Worm (Caenorhabditis elegans) whole organism, mixed stage, embryonic: ENCODE measurements around the gene nhr-123.

Source experiments
- bed-3 ChIP-seq: fragments of 200-800 bp; sonication (Bioruptor generic); optimal IDR thresholded peaks from 3 replicates; lab custom pipeline; 2018; ENCODE audit warnings: mild to moderate bottlenecking, missing genetic modification characterization, moderate library complexity, missing compliant biosample characterization
- blmp-1 ChIP-seq: fragments of 150-350 bp; optimal IDR thresholded peaks from 2 replicates; lab custom pipeline; 2014; ENCODE audit warnings: missing biosample characterization, missing genetic modification characterization
- ceh-39 ChIP-seq: fragments of 150-350 bp; optimal IDR thresholded peaks from 2 replicates; lab custom pipeline; 2014; ENCODE audit warnings: missing biosample characterization, missing genetic modification characterization
- ceh-43 ChIP-seq: fragments of 200-800 bp; sonication (Bioruptor generic); optimal IDR thresholded peaks from 2 replicates; lab custom pipeline; 2018; ENCODE audit warnings: mild to moderate bottlenecking, missing genetic modification characterization, moderate library complexity, missing compliant biosample characterization
- ceh-83 ChIP-seq: fragments of 200-800 bp; sonication (Bioruptor generic); optimal IDR thresholded peaks from 2 replicates; lab custom pipeline; 2018; ENCODE audit warnings: mild to moderate bottlenecking, missing genetic modification characterization, missing compliant biosample characterization
- ces-1 ChIP-seq: fragments of 150-350 bp; optimal IDR thresholded peaks from 2 replicates; lab custom pipeline; 2014; ENCODE audit warnings: missing biosample characterization, missing genetic modification reagents, missing genetic modification characterization
- drap-1 ChIP-seq: fragments of 200-800 bp; sonication (Bioruptor generic); optimal IDR thresholded peaks from 3 replicates; lab custom pipeline; 2018; ENCODE audit warnings: mild to moderate bottlenecking, missing genetic modification characterization, missing compliant biosample characterization
- elt-1 ChIP-seq: sonication (generic microtip); optimal IDR thresholded peaks from 2 replicates; lab custom pipeline; 2017; ENCODE audit warnings: missing genetic modification characterization, mild to moderate bottlenecking, missing compliant biosample characterization, antibody characterized with exemption, moderate library complexity, borderline replicate concordance; ENCODE audit not compliant: insufficient read depth
- elt-3 ChIP-seq: fragments of 150-350 bp; optimal IDR thresholded peaks from 2 replicates; lab custom pipeline; 2014; ENCODE audit warnings: missing biosample characterization, missing genetic modification characterization
- ham-2 ChIP-seq: fragments of 200-800 bp; sonication (Bioruptor generic); optimal IDR thresholded peaks from 2 replicates; lab custom pipeline; 2018; ENCODE audit warnings: mild to moderate bottlenecking, missing genetic modification characterization, missing compliant biosample characterization
- hlh-1 ChIP-seq: fragments of 150-350 bp; optimal IDR thresholded peaks from 2 replicates; lab custom pipeline; 2014; ENCODE audit warnings: missing biosample characterization, missing genetic modification reagents, missing genetic modification characterization
- lsy-2 ChIP-seq: fragments of 150-350 bp; optimal IDR thresholded peaks from 2 replicates; lab custom pipeline; 2014; ENCODE audit warnings: missing biosample characterization, missing genetic modification characterization
- mab-5 ChIP-seq: fragments of 150-350 bp; optimal IDR thresholded peaks from 2 replicates; lab custom pipeline; 2014; ENCODE audit warnings: missing biosample characterization, missing genetic modification characterization
- mep-1 ChIP-seq: fragments of 150-350 bp; optimal IDR thresholded peaks from 2 replicates; lab custom pipeline; 2017; ENCODE audit warnings: missing biosample characterization, missing genetic modification reagents, missing genetic modification characterization, inconsistent platforms
- mls-2 ChIP-seq: sonication (generic microtip); optimal IDR thresholded peaks from 2 replicates; lab custom pipeline; 2016; ENCODE audit warnings: mild to moderate bottlenecking, missing genetic modification characterization, moderate library complexity, missing compliant biosample characterization
- nhr-12 ChIP-seq: fragments of 150-350 bp; optimal IDR thresholded peaks from 2 replicates; lab custom pipeline; 2014; ENCODE audit warnings: missing biosample characterization, missing genetic modification characterization
- nhr-2 ChIP-seq: fragments of 150-350 bp; optimal IDR thresholded peaks from 2 replicates; lab custom pipeline; 2014; ENCODE audit warnings: missing biosample characterization, missing genetic modification characterization
- nhr-237 ChIP-seq: fragments of 150-350 bp; optimal IDR thresholded peaks from 2 replicates; lab custom pipeline; 2014; ENCODE audit warnings: missing biosample characterization, missing genetic modification characterization
- nhr-28 ChIP-seq: fragments of 150-350 bp; optimal IDR thresholded peaks from 2 replicates; lab custom pipeline; 2014; ENCODE audit warnings: missing biosample characterization, missing genetic modification characterization
- nhr-76 ChIP-seq: sonication (generic microtip); optimal IDR thresholded peaks from 2 replicates; lab custom pipeline; 2017; ENCODE audit warnings: missing biosample characterization, missing genetic modification characterization
- pha-4 ChIP-seq: fragments of 150-350 bp; optimal IDR thresholded peaks from 2 replicates; lab custom pipeline; 2018; ENCODE audit warnings: missing biosample characterization, missing genetic modification reagents, missing genetic modification characterization
- snpc-4 ChIP-seq: fragments of 150-350 bp; optimal IDR thresholded peaks from 2 replicates; lab custom pipeline; 2014; ENCODE audit warnings: missing biosample characterization, missing genetic modification characterization
- sptf-1 ChIP-seq: sonication (generic microtip); optimal IDR thresholded peaks from 2 replicates; lab custom pipeline; 2017; ENCODE audit warnings: mild to moderate bottlenecking, missing genetic modification characterization, moderate library complexity, missing compliant biosample characterization
- tbx-8 ChIP-seq: fragments of 200-800 bp; sonication (Bioruptor generic); optimal IDR thresholded peaks from 2 replicates; lab custom pipeline; 2018; ENCODE audit warnings: mild to moderate bottlenecking, missing genetic modification characterization, moderate library complexity, missing compliant biosample characterization
- unc-120 ChIP-seq: sonication (generic microtip); optimal IDR thresholded peaks from 2 replicates; lab custom pipeline; 2017; ENCODE audit warnings: missing genetic modification characterization, missing compliant biosample characterization; ENCODE audit not compliant: poor library complexity, severe bottlenecking
- unc-39 ChIP-seq: fragments of 150-350 bp; optimal IDR thresholded peaks from 2 replicates; lab custom pipeline; 2014; ENCODE audit warnings: missing biosample characterization, missing genetic modification characterization
- unc-62 ChIP-seq: fragments of 150-350 bp; optimal IDR thresholded peaks from 2 replicates; lab custom pipeline; 2014; ENCODE audit warnings: missing biosample characterization, missing genetic modification reagents, missing genetic modification characterization
- zip-8 ChIP-seq: fragments of 150-350 bp; optimal IDR thresholded peaks from 2 replicates; lab custom pipeline; 2014; ENCODE audit warnings: missing biosample characterization, missing genetic modification characterization
- ztf-11 ChIP-seq: fragments of 150-350 bp; optimal IDR thresholded peaks from 2 replicates; lab custom pipeline; 2014; ENCODE audit warnings: missing biosample characterization, missing genetic modification characterization

Gene nhr-123

DNA sequence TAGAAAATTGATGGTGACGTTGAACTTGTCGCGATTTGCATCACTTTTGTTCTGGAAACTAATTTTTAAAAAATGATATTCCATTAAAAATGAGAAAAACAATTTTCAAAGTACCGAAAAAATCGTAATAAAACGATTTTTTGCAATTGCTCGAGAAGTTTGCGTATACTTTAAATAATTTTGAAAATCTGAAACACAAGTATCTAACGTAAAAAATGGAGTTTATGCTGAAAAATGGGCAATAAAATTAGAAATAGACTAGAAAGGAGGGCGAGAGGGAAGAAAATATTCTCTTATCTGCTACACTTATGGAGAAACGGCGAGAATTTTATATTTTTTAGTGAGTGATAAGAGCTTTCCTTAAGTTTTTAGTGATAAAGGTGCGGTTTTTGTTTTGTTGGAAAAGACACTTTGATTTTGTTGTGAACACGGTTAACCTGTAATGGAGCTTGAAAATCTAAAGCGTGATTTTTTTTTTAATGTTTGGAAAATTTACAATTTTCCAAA, 32.1 kb downstream of the nhr-123 start, which contains the start of gene nhr-130:
TSS of gene nhr-130 (minus strand) at position 51 of the 507 bp plus-strand sequence.
- TF ChIP-seq hlh-1 (tag; lab: Kevin White, UChicago) (no peak), lsy-2 (tag; lab: Kevin White, UChicago) (no peak), unc-120 (tag; lab: Kevin White, UChicago) (no peak), ztf-11 (tag; lab: Kevin White, UChicago) (no peak), snpc-4 (tag; lab: Kevin White, UChicago) (no peak), ceh-39 (no peak), unc-39 (tag; lab: Kevin White, UChicago) (no peak), nhr-76 (tag; lab: Kevin White, UChicago) (no peak), zip-8 (no peak), ham-2 (GFP tag; lab: Kevin White, UChicago) (no peak), ceh-43 (GFP tag; lab: Kevin White, UChicago) (no peak)

DNA sequence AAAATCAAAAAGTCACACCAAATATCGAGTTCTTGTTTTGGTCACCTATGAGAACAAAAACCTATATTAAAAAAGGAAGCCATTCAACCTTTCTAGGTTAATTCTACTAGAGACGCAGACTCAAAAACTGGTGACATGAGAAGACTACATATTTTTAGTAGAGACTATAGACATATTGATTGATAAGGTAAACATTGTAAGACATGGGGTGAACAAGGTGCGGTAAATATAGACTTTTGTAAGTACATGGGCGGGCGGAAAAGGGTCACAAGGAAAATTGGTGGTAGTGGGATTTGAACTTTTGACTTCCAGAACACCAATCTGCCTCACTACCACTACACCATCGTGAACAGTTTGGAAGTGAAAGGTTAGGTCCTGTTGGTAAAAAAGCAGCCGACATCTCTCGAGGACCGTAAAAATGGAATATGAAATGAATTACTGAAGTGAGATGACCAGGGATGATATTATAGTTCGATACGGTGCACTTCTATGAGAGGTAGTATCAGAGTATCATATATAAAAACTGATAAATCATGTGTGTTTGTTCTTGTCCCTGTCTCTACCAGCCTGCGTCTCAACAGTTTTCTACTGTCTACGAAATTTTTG, 33.1 kb downstream of the nhr-123 start, which contains the start of gene nhr-212:
TSS of gene nhr-212 (plus strand) at position 573 of the 606 bp plus-strand sequence.
- TF ChIP-seq lsy-2 (tag; lab: Kevin White, UChicago) = no peak
- peak; percentile 6 for TF ChIP-seq pha-4 (tag; lab: Kevin White, UChicago)

DNA sequence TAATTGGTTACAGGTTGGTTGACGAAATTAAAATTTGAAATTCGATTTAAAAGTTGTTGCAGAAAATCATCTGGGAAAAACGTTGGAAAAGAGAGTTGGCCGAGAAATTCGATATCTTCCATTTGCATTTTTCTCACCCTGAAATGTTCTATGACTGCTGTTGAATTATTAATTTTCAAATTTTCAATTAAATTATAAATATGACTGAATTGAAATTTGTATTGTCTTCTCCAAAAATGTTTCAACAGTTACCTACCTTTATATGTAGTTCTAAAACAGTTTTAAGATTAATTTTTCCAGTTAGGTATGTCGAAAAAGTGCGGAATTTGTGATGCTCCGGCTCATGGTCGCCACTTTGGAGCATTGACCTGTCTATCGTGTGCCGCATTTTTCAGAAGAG, 35.4 kb downstream of the nhr-123 start, which contains the start of gene nhr-211:
TSS of gene nhr-211 (plus strand) at position 301 of the 400 bp plus-strand sequence.
- TF ChIP-seq nhr-12 (tag; lab: Kevin White, UChicago) = no peak
- no peak for TF ChIP-seq ces-1 (GFP tag; lab: Kevin White, UChicago)
- no peak for TF ChIP-seq tbx-8 (GFP tag; lab: Kevin White, UChicago)
- no peak for TF ChIP-seq mep-1 (tag; lab: Kevin White, UChicago)
- no peak for TF ChIP-seq hlh-1 (tag; lab: Kevin White, UChicago)
- TF ChIP-seq nhr-237 (tag; lab: Kevin White, UChicago) = no peak
- TF ChIP-seq nhr-2 (tag; lab: Kevin White, UChicago) = no peak
- no peak for TF ChIP-seq elt-1 (tag; lab: Kevin White, UChicago)
- no peak for TF ChIP-seq mls-2 (tag; lab: Kevin White, UChicago)
- no peak for TF ChIP-seq unc-62
- TF ChIP-seq, all 35 proteins: peak for 0

DNA sequence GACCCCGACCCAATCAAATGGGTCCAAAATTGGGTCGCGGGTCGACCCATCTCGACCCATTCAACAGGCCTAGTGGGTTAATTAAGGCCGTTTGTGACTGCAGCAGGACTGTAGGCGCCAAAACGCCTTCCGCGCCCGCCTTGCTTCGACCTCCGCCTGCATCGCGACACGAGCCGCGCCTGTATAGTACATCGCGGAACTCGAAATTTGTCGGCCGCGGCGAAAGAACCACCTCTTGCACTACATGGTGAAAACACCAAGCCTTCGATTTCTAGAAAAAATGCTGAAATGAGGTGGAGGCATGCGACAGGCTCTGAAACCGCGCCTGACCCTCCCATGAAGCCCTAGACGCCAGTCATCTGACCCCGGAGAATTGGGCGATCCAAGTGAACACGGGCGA, 36.7 kb downstream of the nhr-123 start:
- TF ChIP-seq unc-39 (tag; lab: Kevin White, UChicago) = no peak
- no peak for TF ChIP-seq ztf-11 (tag; lab: Kevin White, UChicago)
- no peak for TF ChIP-seq ces-1 (GFP tag; lab: Kevin White, UChicago)
- TF ChIP-seq pha-4 (tag; lab: Kevin White, UChicago) = no peak
- TF ChIP-seq nhr-12 (tag; lab: Kevin White, UChicago) = no peak
- no peak for TF ChIP-seq mls-2 (tag; lab: Kevin White, UChicago)
- no peak for TF ChIP-seq hlh-1 (tag; lab: Kevin White, UChicago)
- no peak for TF ChIP-seq nhr-2 (tag; lab: Kevin White, UChicago)
- no peak for TF ChIP-seq mab-5 (tag; lab: Kevin White, UChicago)

DNA sequence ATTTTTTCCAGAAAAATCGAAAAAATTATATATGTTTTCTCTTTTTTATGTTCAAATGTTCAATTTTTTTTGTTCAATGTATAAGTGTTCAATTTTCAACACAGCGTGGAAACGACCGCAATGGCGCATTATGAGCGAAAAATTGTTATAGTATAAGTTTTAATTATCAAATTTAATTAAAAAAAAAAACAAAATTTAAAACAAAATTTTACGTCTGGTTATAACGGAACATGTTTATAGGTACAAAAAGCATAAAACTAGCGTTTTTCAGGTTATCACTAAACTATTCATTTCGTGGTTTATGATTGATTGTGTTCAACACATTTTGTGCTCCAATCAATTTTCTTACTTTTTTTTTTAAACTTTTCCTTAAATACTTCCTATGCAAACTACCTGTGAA, 38.1 kb downstream of the nhr-123 start, which contains the start of gene nhr-106:
TSS of gene nhr-106 (plus strand) at position 301 of the 400 bp plus-strand sequence.
- no peak for TF ChIP-seq sptf-1 (tag; lab: Kevin White, UChicago)
- TF ChIP-seq unc-120 (tag; lab: Kevin White, UChicago) = no peak
- TF ChIP-seq nhr-237 (tag; lab: Kevin White, UChicago) = no peak
- no peak for TF ChIP-seq nhr-12 (tag; lab: Kevin White, UChicago)
- no peak for TF ChIP-seq mab-5 (tag; lab: Kevin White, UChicago)
- TF ChIP-seq ztf-11 (tag; lab: Kevin White, UChicago) = no peak
- no peak for TF ChIP-seq bed-3 (GFP tag; lab: Kevin White, UChicago)
- no peak for TF ChIP-seq nhr-28 (tag; lab: Kevin White, UChicago)
- no peak for TF ChIP-seq unc-39 (tag; lab: Kevin White, UChicago)
- TF ChIP-seq zip-8 = no peak
- no peak for TF ChIP-seq lsy-2 (tag; lab: Kevin White, UChicago)
- no peak for TF ChIP-seq ceh-83 (GFP tag; lab: Kevin White, UChicago)
- no peak for TF ChIP-seq blmp-1 (tag; lab: Kevin White, UChicago)
- TF ChIP-seq elt-3 = no peak
- TF ChIP-seq snpc-4 (tag; lab: Kevin White, UChicago) = no peak
- no peak for TF ChIP-seq drap-1 (GFP tag; lab: Kevin White, UChicago)
- no peak for TF ChIP-seq ceh-39
- TF ChIP-seq elt-1 (tag; lab: Kevin White, UChicago) = no peak
